Fruit fly (Drosophila melanogaster) whole organism, embryonic: ENCODE results near the gene Nrd1.

Source experiments
- Aef1 ChIP-seq: fragments of 200-800 bp; sonication (Bioruptor generic); IDR thresholded peaks from 3 replicates; pipeline ENCODE4 v1.3.6; 2022; ENCODE audit warnings: missing biosample characterization, missing genetic modification characterization
- Blimp-1 ChIP-seq: fragments of 200-800 bp; sonication (Bioruptor generic); optimal IDR thresholded peaks from 3 replicates; lab custom pipeline; 2018; ENCODE audit warnings: missing biosample characterization, missing genetic modification characterization, mild to moderate bottlenecking, moderate library complexity, missing genetic modification reagents
- CG1024 ChIP-seq: fragments of 200-800 bp; sonication (Bioruptor generic); IDR thresholded peaks from 2 replicates; pipeline ENCODE4 v1.3.6; 2022; ENCODE audit warnings: missing biosample characterization, missing genetic modification characterization
- CG10565 ChIP-seq: fragments of 200-800 bp; sonication (Bioruptor generic); optimal IDR thresholded peaks from 3 replicates; lab custom pipeline; 2016; ENCODE audit warnings: missing biosample characterization, mild to moderate bottlenecking, missing genetic modification characterization
- CG10979 ChIP-seq: fragments of 200-800 bp; sonication (Bioruptor generic); optimal IDR thresholded peaks from 2 replicates; lab custom pipeline; 2018; ENCODE audit warnings: missing biosample characterization, mild to moderate bottlenecking, missing genetic modification characterization, moderate library complexity
- CG11247 ChIP-seq: fragments of 200-800 bp; sonication (Bioruptor generic); IDR thresholded peaks from 2 replicates; pipeline ENCODE4 v1.3.6; 2022; ENCODE audit warnings: missing biosample characterization, missing genetic modification characterization
- CG11504 ChIP-seq: fragments of 200-800 bp; sonication (Bioruptor generic); optimal IDR thresholded peaks from 3 replicates; lab custom pipeline; 2019; ENCODE audit warnings: missing biosample characterization, mild to moderate bottlenecking, missing genetic modification characterization, moderate library complexity
- CG12769 ChIP-seq: fragments of 200-800 bp; sonication (Bioruptor generic); optimal IDR thresholded peaks from 2 replicates; lab custom pipeline; 2019; ENCODE audit warnings: missing biosample characterization, mild to moderate bottlenecking, missing genetic modification characterization, moderate library complexity
- CG13287 ChIP-seq: fragments of 200-800 bp; sonication (Bioruptor generic); IDR thresholded peaks from 2 replicates; pipeline ENCODE4 v1.3.6; 2022; ENCODE audit warnings: missing biosample characterization, missing genetic modification characterization; ENCODE audit not compliant: partially characterized antibody
- CG13424 ChIP-seq: fragments of 200-800 bp; sonication (Bioruptor generic); optimal IDR thresholded peaks from 2 replicates; lab custom pipeline; 2019; ENCODE audit warnings: missing biosample characterization, mild to moderate bottlenecking, missing genetic modification characterization, moderate library complexity
- CG13894 ChIP-seq: fragments of 200-800 bp; sonication (Bioruptor generic); optimal IDR thresholded peaks from 3 replicates; lab custom pipeline; 2018; ENCODE audit warnings: missing biosample characterization, mild to moderate bottlenecking, missing genetic modification characterization, moderate library complexity
- CG14014 ChIP-seq: fragments of 200-800 bp; sonication (Bioruptor generic); IDR thresholded peaks from 2 replicates; pipeline ENCODE4 v1.3.6; 2022; ENCODE audit warnings: missing biosample characterization, missing genetic modification characterization
- CG1647 ChIP-seq: fragments of 200-800 bp; sonication (Bioruptor generic); optimal IDR thresholded peaks from 3 replicates; lab custom pipeline; 2016; ENCODE audit warnings: missing biosample characterization, missing genetic modification characterization
- CG1792 ChIP-seq: fragments of 200-800 bp; sonication (Bioruptor generic); optimal IDR thresholded peaks from 2 replicates; lab custom pipeline; 2016; ENCODE audit warnings: missing biosample characterization, missing genetic modification characterization
- CG18619 ChIP-seq: fragments of 200-800 bp; sonication (Bioruptor generic); optimal IDR thresholded peaks from 3 replicates; lab custom pipeline; 2017; ENCODE audit warnings: missing biosample characterization, mild to moderate bottlenecking, missing genetic modification characterization
- CG18764 ChIP-seq: fragments of 200-800 bp; sonication (Bioruptor generic); optimal IDR thresholded peaks from 3 replicates; lab custom pipeline; 2016; ENCODE audit warnings: missing biosample characterization, missing genetic modification characterization
- CG2712 ChIP-seq: fragments of 200-800 bp; optimal IDR thresholded peaks from 3 replicates; lab custom pipeline; 2019; ENCODE audit warnings: missing biosample characterization, mild to moderate bottlenecking, missing genetic modification characterization, moderate library complexity
- CG31224 ChIP-seq: fragments of 200-800 bp; sonication (Bioruptor generic); IDR thresholded peaks from 2 replicates; pipeline ENCODE4 v1.3.6; 2022; ENCODE audit warnings: missing biosample characterization, missing genetic modification characterization
- CG3163 ChIP-seq: fragments of 200-800 bp; sonication (Bioruptor generic); optimal IDR thresholded peaks from 3 replicates; lab custom pipeline; 2016; ENCODE audit warnings: missing biosample characterization, missing genetic modification characterization
- CG32767 ChIP-seq: fragments of 200-800 bp; sonication (Bioruptor generic); IDR thresholded peaks from 2 replicates; pipeline ENCODE4 v1.3.6; 2022; ENCODE audit warnings: missing biosample characterization, missing genetic modification characterization
- CG4282 ChIP-seq: fragments of 200-800 bp; sonication (Bioruptor generic); optimal IDR thresholded peaks from 2 replicates; lab custom pipeline; 2016; ENCODE audit warnings: missing biosample characterization, missing genetic modification characterization
- CG8765 ChIP-seq: fragments of 200-800 bp; sonication (Bioruptor generic); IDR thresholded peaks from 2 replicates; pipeline ENCODE4 v1.3.6; 2022; ENCODE audit warnings: missing biosample characterization, missing genetic modification characterization
- Chrac-16 ChIP-seq: fragments of 200-800 bp; sonication (Bioruptor generic); optimal IDR thresholded peaks from 3 replicates; lab custom pipeline; 2016; ENCODE audit warnings: missing biosample characterization, missing genetic modification characterization
- Dek ChIP-seq: fragments of 200-800 bp; sonication (Bioruptor generic); optimal IDR thresholded peaks from 3 replicates; lab custom pipeline; 2019; ENCODE audit warnings: missing biosample characterization, mild to moderate bottlenecking, missing genetic modification characterization, moderate library complexity
- Dfd ChIP-seq, 2 experiments: fragments of >200 bp; optimal IDR thresholded peaks; 2 replicates each; lab custom pipeline; 2017; ENCODE audit warnings: missing biosample characterization in 2 of 2, missing genetic modification characterization in 2 of 2
- Doc3 ChIP-seq: fragments of 200-800 bp; sonication (Bioruptor generic); IDR thresholded peaks from 3 replicates; pipeline ENCODE4 v1.3.6; 2022; ENCODE audit warnings: missing biosample characterization, missing genetic modification characterization; ENCODE audit not compliant: partially characterized antibody
- H2.0 ChIP-seq: fragments of 200-800 bp; sonication (Bioruptor generic); IDR thresholded peaks from 2 replicates; pipeline ENCODE4 v1.3.6; 2022; ENCODE audit warnings: missing biosample characterization, missing genetic modification characterization
- HLH4C ChIP-seq: fragments of 200-800 bp; sonication (Bioruptor generic); IDR thresholded peaks from 3 replicates; pipeline ENCODE4 v1.3.6; 2022; ENCODE audit warnings: missing biosample characterization, missing genetic modification characterization; ENCODE audit not compliant: partially characterized antibody
- Jarid2 ChIP-seq: fragments of 200-800 bp; sonication (Bioruptor generic); optimal IDR thresholded peaks from 3 replicates; lab custom pipeline; 2017; ENCODE audit warnings: mild to moderate bottlenecking, missing biosample characterization, missing genetic modification reagents, missing genetic modification characterization
- Lim3 ChIP-seq: fragments of 200-800 bp; sonication (Bioruptor generic); IDR thresholded peaks from 2 replicates; pipeline ENCODE4 v1.3.6; 2022; ENCODE audit warnings: missing biosample characterization, missing genetic modification characterization
- NC2α ChIP-seq: fragments of 200-800 bp; sonication (Bioruptor generic); optimal IDR thresholded peaks from 2 replicates; lab custom pipeline; 2016; ENCODE audit warnings: missing biosample characterization, missing genetic modification characterization
- Pdp1 ChIP-seq, 2 experiments: fragments of 200-800 bp; sonication (Bioruptor generic); optimal IDR thresholded peaks; 3 replicates each; lab custom pipeline; 2016; ENCODE audit warnings: missing biosample characterization in 2 of 2, missing genetic modification characterization in 2 of 2, mild to moderate bottlenecking in 1 of 2, moderate library complexity in 1 of 2
- Rfx ChIP-seq: fragments of 200-800 bp; sonication (Bioruptor generic); IDR thresholded peaks from 2 replicates; pipeline ENCODE4 v1.3.6; 2022; ENCODE audit warnings: missing biosample characterization, missing genetic modification characterization
- Sry-δ ChIP-seq: fragments of 200-800 bp; sonication (Bioruptor generic); optimal IDR thresholded peaks from 2 replicates; lab custom pipeline; 2016; ENCODE audit warnings: missing biosample characterization, missing genetic modification characterization
- Trl ChIP-seq, 3 experiments: fragments of >200 bp in 2 of 3; fragments of 200-800 bp in 1 of 3; sonication (Bioruptor generic) in 1 of 3; optimal IDR thresholded peaks; 2 replicates in 1 of 3; 3 replicates in 2 of 3; lab custom pipeline; 2016 to 2017; ENCODE audit warnings: missing biosample characterization in 1 of 3, missing genetic modification characterization in 1 of 3
- Usf ChIP-seq: fragments of 200-800 bp; sonication (Bioruptor generic); optimal IDR thresholded peaks from 2 replicates; lab custom pipeline; 2017; ENCODE audit warnings: missing genotype, missing biosample characterization, missing genetic modification characterization
- Xbp1 ChIP-seq: fragments of 200-800 bp; sonication (Bioruptor generic); optimal IDR thresholded peaks from 3 replicates; lab custom pipeline; 2016; ENCODE audit warnings: missing biosample characterization, mild to moderate bottlenecking, missing genetic modification characterization
- btn ChIP-seq: fragments of 200-800 bp; sonication (Bioruptor generic); optimal IDR thresholded peaks from 2 replicates; lab custom pipeline; 2016; ENCODE audit warnings: missing biosample characterization, missing genetic modification characterization
- corto ChIP-seq: fragments of 200-800 bp; sonication (Bioruptor generic); optimal IDR thresholded peaks from 2 replicates; lab custom pipeline; 2016; ENCODE audit warnings: missing biosample characterization, mild to moderate bottlenecking, missing genetic modification characterization, moderate library complexity
- emc ChIP-seq: fragments of 200-800 bp; sonication (Bioruptor generic); optimal IDR thresholded peaks from 2 replicates; lab custom pipeline; 2016; ENCODE audit warnings: missing biosample characterization, missing genetic modification characterization
- gcm ChIP-seq: fragments of 200-800 bp; sonication (Bioruptor generic); optimal IDR thresholded peaks from 2 replicates; lab custom pipeline; 2019; ENCODE audit warnings: missing biosample characterization, mild to moderate bottlenecking, missing genetic modification characterization, moderate library complexity
- gem ChIP-seq: fragments of 200-800 bp; sonication (Bioruptor generic); optimal IDR thresholded peaks from 2 replicates; lab custom pipeline; 2019; ENCODE audit warnings: missing biosample characterization, mild to moderate bottlenecking, missing genetic modification characterization, moderate library complexity
- gsb ChIP-seq: fragments of 200-800 bp; sonication (Bioruptor generic); IDR thresholded peaks from 2 replicates; pipeline ENCODE4 v1.3.6; 2022; ENCODE audit warnings: missing biosample characterization, missing genetic modification characterization
- gt ChIP-seq: fragments of 200-800 bp; sonication (Bioruptor generic); IDR thresholded peaks from 2 replicates; pipeline ENCODE4 v1.3.6; 2022; ENCODE audit warnings: missing biosample characterization, missing genetic modification characterization
- inv ChIP-seq: fragments of 200-800 bp; sonication (Bioruptor generic); IDR thresholded peaks from 2 replicates; pipeline ENCODE4 v1.3.6; 2022; ENCODE audit warnings: missing biosample characterization, missing genetic modification characterization; ENCODE audit not compliant: partially characterized antibody
- kah ChIP-seq: fragments of 200-800 bp; sonication (Bioruptor generic); optimal IDR thresholded peaks from 2 replicates; lab custom pipeline; 2018; ENCODE audit warnings: missing biosample characterization, mild to moderate bottlenecking, missing genetic modification characterization
- klu ChIP-seq: fragments of 200-800 bp; sonication (Bioruptor generic); IDR thresholded peaks from 2 replicates; pipeline ENCODE4 v1.3.6; 2022; ENCODE audit warnings: missing biosample characterization, missing genetic modification characterization
- lab ChIP-seq: fragments of 200-800 bp; sonication (Bioruptor generic); optimal IDR thresholded peaks from 3 replicates; lab custom pipeline; 2017; ENCODE audit warnings: missing biosample characterization, missing genetic modification characterization, mild to moderate bottlenecking, moderate library complexity, missing genetic modification reagents
- pum ChIP-seq: fragments of 200-800 bp; sonication (Bioruptor generic); optimal IDR thresholded peaks from 2 replicates; lab custom pipeline; 2016; ENCODE audit warnings: missing biosample characterization, missing genetic modification characterization
- yki ChIP-seq: fragments of >200 bp; optimal IDR thresholded peaks from 3 replicates; lab custom pipeline; 2018
- z ChIP-seq: fragments of 200-800 bp; sonication (Bioruptor generic); IDR thresholded peaks from 3 replicates; pipeline ENCODE4 v1.3.6; 2022; ENCODE audit warnings: missing biosample characterization, missing genetic modification characterization

Nrd1 gene

dm6 chrX:11915154-11915593 lies 46.5 kb upstream of the Nrd1 start (continued):
- TF ChIP-seq Dek (tag; lab: Kevin White, UChicago) (peak; percentile 89), CG10979 (tag; lab: Kevin White, UChicago) (peak; percentile 95), CG8765 (GFP tag; lab: Robert Waterston, UW) (peak; percentile 72), inv (no peak), klu (peak; percentile 88), gt (peak; percentile 74), Aef1 (peak; percentile 81), Sry-δ (GFP tag; lab: Kevin White, UChicago) (no peak), emc (GFP tag; lab: Kevin White, UChicago) (no peak), CG11504 (peak; percentile 93), Doc3 (no peak), gem (tag; lab: Kevin White, UChicago) (peak; percentile 95), CG11247 (GFP tag; lab: Robert Waterston, UW) (peak; percentile 54), Usf (peak; percentile 87), pum (GFP tag; lab: Kevin White, UChicago) (peak; percentile 37), CG13894 (tag; lab: Kevin White, UChicago) (peak; percentile 73), CG4282 (GFP tag; lab: Kevin White, UChicago) (no peak), Lim3 (GFP tag; lab: Robert Waterston, UW) (peak; percentile 56; the same call in 1 of the 2 replicates), CG10565 (GFP tag; lab: Kevin White, UChicago) (no peak), CG32767 (GFP tag; lab: Robert Waterston, UW) (peak; percentile 93), corto (GFP tag; lab: Kevin White, UChicago) (no peak), CG2712 (tag; lab: Kevin White, UChicago) (peak; percentile 97), CG3163 (no peak), z (GFP tag; lab: Robert Waterston, UW) (no peak), lab (GFP tag; lab: Kevin White, UChicago) (peak; percentile 88), yki (lab: Kevin White, UChicago) (no peak), kah (GFP tag; lab: Kevin White, UChicago) (peak; percentile 79), Rfx (peak; percentile 88), Pdp1 (GFP tag; optimal IDR thresholded peaks at IDR 0.05; lab: Kevin White, UChicago) (no peak), CG12769 (peak; percentile 65), btn (GFP tag; lab: Kevin White, UChicago) (no peak), Trl (optimal IDR thresholded peaks at IDR 0.05; lab: Kevin White, UChicago) (no peak), Trl (GFP tag; optimal IDR thresholded peaks at IDR 0.05; lab: Kevin White, UChicago) (no peak), gcm (GFP tag; lab: Kevin White, UChicago) (peak; percentile 92), CG1792 (GFP tag; lab: Kevin White, UChicago) (no peak), Chrac-16 (GFP tag; lab: Kevin White, UChicago) (peak; percentile 73), CG18619 (GFP tag; lab: Kevin White, UChicago) (peak; percentile 83), NC2α (GFP tag; lab: Kevin White, UChicago) (peak; percentile 8), CG1024 (GFP tag; lab: Robert Waterston, UW) (peak; percentile 15; the same call in 1 of the 2 replicates), CG13287 (GFP tag; lab: Robert Waterston, UW) (no peak), HLH4C (GFP tag; lab: Robert Waterston, UW) (no peak), CG31224 (GFP tag; lab: Robert Waterston, UW) (peak; percentile 76), CG14014 (GFP tag; lab: Robert Waterston, UW) (peak; percentile 86), Jarid2 (GFP tag; lab: Kevin White, UChicago) (peak; percentile 71), Dfd (GFP tag; optimal IDR thresholded peaks at IDR 0.05; lab: Kevin White, UChicago) (no peak), CG18764 (GFP tag; lab: Kevin White, UChicago) (peak; percentile 44), CG13424 (peak; percentile 95), gsb (GFP tag; lab: Robert Waterston, UW) (peak; percentile 74), H2.0 (GFP tag; lab: Robert Waterston, UW) (peak; percentile 76), CG1647 (no peak), Xbp1 (peak; percentile 78), Blimp-1 (GFP tag; lab: Kevin White, UChicago) (peak; percentile 87)
